Fruit fly (Drosophila melanogaster) whole organism, adult: ENCODE measurements around the gene Pax.

Experiments
- CG11617 ChIP-seq: fragments of 200-800 bp; sonication (Bioruptor generic); optimal IDR thresholded peaks from 2 replicates; lab custom pipeline; 2017; ENCODE audit warnings: mild to moderate bottlenecking, missing biosample characterization, missing genetic modification reagents, missing genetic modification characterization
- CG12768 ChIP-seq: fragments of 200-800 bp; sonication (Bioruptor generic); optimal IDR thresholded peaks from 2 replicates; lab custom pipeline; 2017; ENCODE audit warnings: missing biosample characterization, missing genetic modification characterization, mild to moderate bottlenecking, moderate library complexity, missing genetic modification reagents
- CG14711 ChIP-seq: fragments of 200-800 bp; sonication (Bioruptor generic); optimal IDR thresholded peaks from 2 replicates; lab custom pipeline; 2018; ENCODE audit warnings: missing biosample characterization, mild to moderate bottlenecking, missing genetic modification characterization, moderate library complexity
- CG1620 ChIP-seq: fragments of 200-800 bp; sonication (Bioruptor generic); optimal IDR thresholded peaks from 2 replicates; lab custom pipeline; 2016; ENCODE audit warnings: missing biosample characterization, missing genetic modification characterization
- CG33017 ChIP-seq: fragments of 200-800 bp; sonication (Bioruptor generic); optimal IDR thresholded peaks from 2 replicates; lab custom pipeline; 2018; ENCODE audit warnings: missing biosample characterization, mild to moderate bottlenecking, missing genetic modification characterization, moderate library complexity
- CG5204 ChIP-seq: fragments of 200-800 bp; sonication (Bioruptor generic); optimal IDR thresholded peaks from 2 replicates; lab custom pipeline; 2016; ENCODE audit warnings: missing biosample characterization, missing genetic modification characterization
- CG7045 ChIP-seq: fragments of 200-800 bp; sonication (Bioruptor generic); optimal IDR thresholded peaks from 2 replicates; lab custom pipeline; 2017; ENCODE audit warnings: missing biosample characterization, mild to moderate bottlenecking, missing genetic modification characterization
- CG7101 ChIP-seq: fragments of 200-800 bp; sonication (Bioruptor generic); optimal IDR thresholded peaks from 2 replicates; lab custom pipeline; 2018; ENCODE audit warnings: missing biosample characterization, mild to moderate bottlenecking, missing genetic modification characterization, moderate library complexity
- Clk ChIP-seq: fragments of 200-800 bp; sonication (Bioruptor generic); optimal IDR thresholded peaks from 2 replicates; lab custom pipeline; 2017; ENCODE audit warnings: missing biosample characterization, missing genetic modification characterization
- Crg-1 ChIP-seq: fragments of 200-800 bp; sonication (Bioruptor generic); optimal IDR thresholded peaks from 2 replicates; lab custom pipeline; 2016; ENCODE audit warnings: missing biosample characterization, missing genetic modification characterization
- Hr96 ChIP-seq: fragments of 200-800 bp; sonication (Bioruptor generic); optimal IDR thresholded peaks from 2 replicates; lab custom pipeline; 2016; ENCODE audit warnings: missing biosample characterization, missing genetic modification characterization
- Mnt ChIP-seq: fragments of 200-800 bp; sonication (Bioruptor generic); optimal IDR thresholded peaks from 2 replicates; lab custom pipeline; 2016; ENCODE audit warnings: missing biosample characterization, mild to moderate bottlenecking, missing genetic modification characterization
- bab1 ChIP-seq: fragments of 200-800 bp; sonication (Bioruptor generic); optimal IDR thresholded peaks from 3 replicates; lab custom pipeline; 2019; ENCODE audit warnings: missing biosample characterization, mild to moderate bottlenecking, missing genetic modification characterization, moderate library complexity
- cic ChIP-seq: fragments of 200-800 bp; sonication (Bioruptor generic); optimal IDR thresholded peaks from 2 replicates; lab custom pipeline; 2017; ENCODE audit warnings: missing biosample characterization, mild to moderate bottlenecking, missing genetic modification characterization, moderate library complexity
- cnc ChIP-seq, 2 experiments: fragments of >200 bp; optimal IDR thresholded peaks; 2 replicates each; lab custom pipeline; 2017
- kay ChIP-seq: fragments of 200-800 bp; sonication (Bioruptor generic); peaks from one replicate; lab custom pipeline; 2016; ENCODE audit warnings: missing biosample characterization, missing genetic modification characterization, borderline replicate concordance
- ovo ChIP-seq: fragments of 200-800 bp; sonication (Bioruptor generic); optimal IDR thresholded peaks from 2 replicates; lab custom pipeline; 2016; ENCODE audit warnings: missing biosample characterization, missing genetic modification characterization
- pad ChIP-seq: fragments of 200-800 bp; sonication (Bioruptor generic); optimal IDR thresholded peaks from 3 replicates; lab custom pipeline; 2017; ENCODE audit warnings: missing biosample characterization, missing genetic modification characterization, mild to moderate bottlenecking, moderate library complexity, missing genetic modification reagents
- tj ChIP-seq: fragments of 200-800 bp; sonication (Bioruptor generic); optimal IDR thresholded peaks from 3 replicates; lab custom pipeline; 2017; ENCODE audit warnings: missing biosample characterization, mild to moderate bottlenecking, missing genetic modification characterization, moderate library complexity
- toe ChIP-seq: fragments of 200-800 bp; sonication (Bioruptor generic); optimal IDR thresholded peaks from 2 replicates; lab custom pipeline; 2016; ENCODE audit warnings: missing biosample characterization, missing genetic modification characterization

Gene Pax

DNA sequence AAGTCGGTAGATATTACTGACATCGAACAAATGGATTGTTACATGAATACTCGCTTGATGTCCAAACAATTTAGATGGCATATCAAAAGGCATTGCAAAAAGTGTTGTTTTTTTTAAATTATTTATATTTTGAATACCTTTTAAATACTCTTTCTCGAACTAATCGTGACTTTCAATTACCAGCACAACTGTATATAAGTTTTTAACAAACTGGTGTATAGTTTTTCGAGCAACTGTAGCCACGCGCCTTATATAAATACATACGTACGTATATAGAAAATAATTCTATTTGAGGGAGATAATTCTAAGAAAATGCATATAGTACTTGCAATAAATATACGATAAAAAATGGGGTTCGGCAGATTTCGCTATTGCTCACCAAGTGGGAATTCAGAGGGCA, 13.9 kb upstream of the Pax start:
- TF ChIP-seq cic: no peak
- peak; percentile 94 for TF ChIP-seq kay (GFP tag; lab: Kevin White, UChicago)

DNA sequence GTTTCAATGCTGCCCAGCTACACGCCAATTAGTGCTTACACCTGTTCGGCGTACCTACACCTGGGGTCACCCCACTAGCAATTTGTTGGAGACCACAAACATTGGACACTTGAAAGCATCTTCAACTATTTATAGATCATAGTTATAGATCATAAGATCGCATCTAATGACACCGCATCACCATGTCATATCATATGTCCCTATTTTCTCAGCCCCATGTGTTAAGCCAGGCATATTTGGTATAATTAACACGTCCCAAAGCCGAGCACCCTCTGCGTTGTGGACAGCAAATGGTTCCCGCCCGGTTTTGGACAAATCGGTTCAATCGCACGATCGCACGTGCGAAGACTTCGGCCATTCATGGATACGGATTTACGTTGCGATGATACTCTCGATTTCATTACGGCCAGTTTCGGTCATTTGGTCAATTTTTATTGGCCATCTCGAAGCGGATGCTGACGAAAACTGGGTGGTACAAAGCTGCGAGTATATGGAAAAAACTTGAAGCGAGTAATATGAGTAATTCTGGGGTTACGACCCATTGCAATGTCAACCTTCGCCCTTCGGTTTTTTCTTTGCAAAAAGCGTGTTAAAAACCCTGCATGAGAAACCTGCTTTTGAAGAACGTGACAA, 13.3 kb upstream of the Pax start:
- TF ChIP-seq pad (GFP tag; lab: Kevin White, UChicago) (no peak), toe (no peak), Mnt (no peak), ovo (no peak), CG7101 (tag; lab: Kevin White, UChicago) (peak; percentile 22), CG1620 (GFP tag; lab: Kevin White, UChicago) (peak; percentile 5), kay (GFP tag; lab: Kevin White, UChicago) (no peak), cnc (optimal IDR thresholded peaks at IDR 0.05; lab: Kevin White, UChicago) (no peak), CG11617 (GFP tag; lab: Kevin White, UChicago) (no peak), Crg-1 (GFP tag; lab: Kevin White, UChicago) (no peak), CG33017 (tag; lab: Kevin White, UChicago) (no peak), bab1 (no peak), Clk (GFP tag; lab: Kevin White, UChicago) (no peak), CG5204 (GFP tag; lab: Kevin White, UChicago) (no peak)

DNA sequence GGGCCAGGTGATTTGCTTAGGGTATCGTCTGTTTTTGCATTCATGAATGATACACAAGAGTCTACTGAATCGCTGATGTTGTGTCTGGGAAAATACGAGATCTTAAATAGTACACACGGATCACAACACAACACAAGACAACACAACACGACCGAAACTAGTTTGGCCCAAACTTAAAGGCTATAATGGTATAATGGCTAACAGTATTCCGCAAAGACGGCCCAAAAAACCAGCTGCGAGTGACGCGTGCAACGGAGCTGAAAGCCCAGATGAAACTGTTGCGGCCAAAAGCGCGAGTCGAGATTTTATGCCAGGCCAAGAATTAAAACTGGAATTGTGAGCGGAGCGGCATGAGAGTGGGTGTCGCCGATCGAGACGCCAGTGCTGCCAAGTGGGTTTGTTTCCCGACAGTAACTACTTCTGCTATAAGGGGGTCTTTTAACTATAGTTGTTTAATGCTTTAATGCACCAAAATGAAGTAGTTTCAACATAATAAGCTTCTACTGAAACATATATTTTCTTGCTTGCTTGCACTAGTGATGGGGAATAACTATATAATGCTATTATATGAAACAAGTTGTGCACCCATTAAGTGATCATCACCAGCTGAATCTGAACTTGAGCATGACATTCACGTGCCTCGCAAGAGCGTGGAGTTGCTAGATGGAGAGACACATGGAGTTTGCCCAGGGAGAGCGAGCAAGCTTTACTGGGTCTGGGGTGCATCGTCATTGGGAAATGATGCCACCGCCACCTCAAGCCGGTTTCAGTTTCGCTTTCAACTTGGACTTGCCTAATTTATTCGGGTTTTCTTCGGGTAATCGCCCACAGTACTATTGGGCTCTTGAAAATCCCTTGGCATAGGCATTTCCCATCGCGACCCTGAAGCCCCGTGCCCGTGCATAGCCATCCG, 12.5 kb upstream of the Pax start:
- TF ChIP-seq Crg-1 (GFP tag; lab: Kevin White, UChicago) (no peak), ovo (no peak), CG11617 (GFP tag; lab: Kevin White, UChicago) (no peak), cnc (optimal IDR thresholded peaks at IDR 0.05; lab: Kevin White, UChicago) (no peak), tj (GFP tag; lab: Kevin White, UChicago) (no peak), CG7101 (tag; lab: Kevin White, UChicago) (no peak), Clk (GFP tag; lab: Kevin White, UChicago) (no peak), CG5204 (GFP tag; lab: Kevin White, UChicago) (no peak), CG1620 (GFP tag; lab: Kevin White, UChicago) (no peak), Mnt (no peak), Hr96 (GFP tag; lab: Kevin White, UChicago) (no peak), CG12768 (GFP tag; lab: Kevin White, UChicago) (no peak), toe (no peak), cic (no peak), kay (GFP tag; lab: Kevin White, UChicago) (no peak), CG7045 (GFP tag; lab: Kevin White, UChicago) (no peak), bab1 (no peak), pad (GFP tag; lab: Kevin White, UChicago) (no peak), CG14711 (tag; lab: Kevin White, UChicago) (no peak)

DNA sequence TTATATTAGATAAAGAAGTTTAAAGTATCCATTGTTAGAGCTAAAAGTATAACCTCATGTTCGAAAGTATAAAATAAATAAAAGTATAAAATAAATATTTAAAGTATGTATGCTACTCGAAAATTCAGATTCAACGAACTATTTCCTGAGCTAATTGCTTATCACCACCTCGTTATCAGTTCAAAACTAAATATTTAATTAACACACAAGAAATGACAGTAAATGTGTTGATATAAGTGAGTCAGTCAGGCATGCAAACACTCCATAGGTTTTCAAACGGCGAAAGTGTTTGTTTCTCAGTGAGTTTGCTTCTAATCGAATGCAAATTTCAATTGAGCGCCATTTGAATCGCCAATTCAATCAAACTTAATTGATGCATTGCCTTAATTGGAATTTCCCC, 7.9 kb upstream of the Pax start:
- no peak for TF ChIP-seq tj (GFP tag; lab: Kevin White, UChicago)
- TF ChIP-seq CG12768 (GFP tag; lab: Kevin White, UChicago): peak; percentile 11
- TF ChIP-seq Hr96 (GFP tag; lab: Kevin White, UChicago): no peak
- TF ChIP-seq pad (GFP tag; lab: Kevin White, UChicago): peak; percentile 26
- peak; percentile 66 for TF ChIP-seq CG33017 (tag; lab: Kevin White, UChicago)
- no peak for TF ChIP-seq Clk (GFP tag; lab: Kevin White, UChicago)
- no peak for TF ChIP-seq Crg-1 (GFP tag; lab: Kevin White, UChicago)
- TF ChIP-seq CG11617 (GFP tag; lab: Kevin White, UChicago): peak; percentile 40
- peak; percentile 72 for TF ChIP-seq CG7101 (tag; lab: Kevin White, UChicago)
- TF ChIP-seq Mnt: no peak
- TF ChIP-seq bab1: no peak
- peak; percentile 6 for TF ChIP-seq toe
- peak; percentile 57 for TF ChIP-seq CG7045 (GFP tag; lab: Kevin White, UChicago)
- peak; percentile 10 for TF ChIP-seq CG14711 (tag; lab: Kevin White, UChicago)
- TF ChIP-seq CG1620 (GFP tag; lab: Kevin White, UChicago): no peak
- TF ChIP-seq cic: peak; percentile 89
- TF ChIP-seq kay (GFP tag; lab: Kevin White, UChicago): no peak
- TF ChIP-seq cnc (optimal IDR thresholded peaks at IDR 0.05; lab: Kevin White, UChicago): no peak
- TF ChIP-seq CG5204 (GFP tag; lab: Kevin White, UChicago): no peak
- peak; percentile 34 for TF ChIP-seq ovo

DNA sequence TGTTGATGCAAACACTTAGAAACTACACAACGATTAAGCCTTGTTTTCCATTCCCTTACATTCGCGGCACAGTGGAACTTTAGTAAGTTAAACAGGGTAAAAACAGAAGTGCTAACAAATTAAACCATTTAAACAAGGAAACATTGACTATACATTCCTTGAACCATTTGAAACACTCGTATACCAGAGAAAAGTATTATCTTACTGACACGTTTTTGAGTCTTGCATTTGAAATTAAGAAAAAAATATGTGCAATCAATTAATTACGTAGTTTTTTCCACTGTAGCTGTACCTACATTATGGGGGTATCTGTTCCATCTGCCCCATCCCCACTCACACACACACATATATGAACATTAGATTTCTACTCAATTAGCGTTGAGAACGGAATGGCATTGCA, 6.9 kb upstream of the Pax start:
- TF ChIP-seq bab1 (peak; percentile 2), cic (peak; percentile 36), cnc (optimal IDR thresholded peaks at IDR 0.05; lab: Kevin White, UChicago) (no peak), toe (peak; percentile 64), ovo (peak; percentile 3), Hr96 (GFP tag; lab: Kevin White, UChicago) (peak; percentile 60), pad (GFP tag; lab: Kevin White, UChicago) (peak; percentile 33), CG11617 (GFP tag; lab: Kevin White, UChicago) (peak; percentile 20), CG7045 (GFP tag; lab: Kevin White, UChicago) (peak; percentile 31), Mnt (peak; percentile 25), CG12768 (GFP tag; lab: Kevin White, UChicago) (peak; percentile 76), CG5204 (GFP tag; lab: Kevin White, UChicago) (peak; percentile 52), Crg-1 (GFP tag; lab: Kevin White, UChicago) (peak; percentile 20), CG33017 (tag; lab: Kevin White, UChicago) (peak; percentile 71), Clk (GFP tag; lab: Kevin White, UChicago) (peak; percentile 31), CG7101 (tag; lab: Kevin White, UChicago) (peak; percentile 62), CG14711 (tag; lab: Kevin White, UChicago) (peak; percentile 60), CG1620 (GFP tag; lab: Kevin White, UChicago) (no peak), kay (GFP tag; lab: Kevin White, UChicago) (peak; percentile 85), tj (GFP tag; lab: Kevin White, UChicago) (peak; percentile 67)
